Fruit fly (Drosophila melanogaster): ENCODE measurements around the gene pum.

DNA sequence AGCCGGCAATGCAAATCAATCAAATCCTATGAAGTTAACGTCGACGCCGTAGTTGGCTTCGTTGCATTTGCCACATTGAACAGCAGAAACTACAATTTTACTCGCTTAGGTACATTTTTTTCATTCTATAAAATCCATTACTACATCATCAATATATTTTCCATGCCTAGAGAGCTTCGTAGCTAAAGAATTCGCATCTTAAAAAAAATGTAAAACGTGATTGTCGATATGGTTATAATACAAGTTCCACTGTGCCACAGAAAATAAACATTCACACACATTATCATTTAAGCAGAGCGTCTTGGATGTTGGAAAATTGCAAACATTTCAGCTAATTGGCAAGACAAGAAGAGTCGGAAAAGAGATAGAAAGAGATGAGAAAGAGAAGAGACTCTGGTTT, 9.5 kb downstream of the pum start:
- no peak for TF ChIP-seq CG1647 (GFP tag; optimal IDR thresholded peaks at IDR 0.05)
- no peak for TF ChIP-seq dati (GFP tag; IDR thresholded peaks at IDR 0.05)
- no peak for TF ChIP-seq oc (tag; optimal IDR thresholded peaks at IDR 0.05)
- no peak for TF ChIP-seq CG31224 (GFP tag; IDR thresholded peaks at IDR 0.05)
